Fruit fly (Drosophila melanogaster) S2 (cell line): Measurements from ENCODE around the gene Serinc.

ENCODE experiments used
- CG8478 ChIP-seq: fragments of >200 bp; optimal IDR thresholded peaks from 2 replicates; lab custom pipeline; 2018
- CTCF ChIP-seq, 2 experiments: fragments of >200 bp; optimal IDR thresholded peaks; 2 replicates each; lab custom pipeline; 2018

- TF ChIP-seq CG8478 (lab: Kevin White, UChicago) (no peak), CTCF (optimal IDR thresholded peaks at IDR 0.05; lab: Kevin White, UChicago) (no peak)
Observed at dm6 chr3L:16368199-16368598, 44.3 kb upstream of the Serinc start, which contains the start of gene CG4842.
